Fruit fly (Drosophila melanogaster) whole organism, embryonic: ENCODE measurements around the gene CG13144.

Experiments
- CG10366 ChIP-seq: fragments of 200-800 bp; sonication (Bioruptor generic); IDR thresholded peaks from 2 replicates; pipeline ENCODE4 v1.3.6; 2022; ENCODE audit warnings: missing biosample characterization, missing genetic modification characterization
- CG11085 ChIP-seq: fragments of 200-800 bp; sonication (Bioruptor generic); IDR thresholded peaks from 2 replicates; pipeline ENCODE4 v1.3.6; 2022; ENCODE audit warnings: missing biosample characterization, missing genetic modification characterization
- CG11093 ChIP-seq: fragments of 200-800 bp; sonication (Bioruptor generic); IDR thresholded peaks from 3 replicates; pipeline ENCODE4 v1.3.6; 2022; ENCODE audit warnings: missing biosample characterization, missing genetic modification characterization
- CG11247 ChIP-seq: fragments of 200-800 bp; sonication (Bioruptor generic); IDR thresholded peaks from 2 replicates; pipeline ENCODE4 v1.3.6; 2022; ENCODE audit warnings: missing biosample characterization, missing genetic modification characterization
- CG12391 ChIP-seq: fragments of 200-800 bp; sonication (Bioruptor generic); optimal IDR thresholded peaks from 3 replicates; lab custom pipeline; 2018; ENCODE audit warnings: missing biosample characterization, mild to moderate bottlenecking, missing genetic modification characterization, moderate library complexity
- CG12744 ChIP-seq: fragments of 200-800 bp; sonication (Bioruptor generic); optimal IDR thresholded peaks from 2 replicates; lab custom pipeline; 2016; ENCODE audit warnings: missing biosample characterization, missing genetic modification characterization
- CG12942 ChIP-seq: fragments of 200-800 bp; sonication (Bioruptor generic); optimal IDR thresholded peaks from 3 replicates; lab custom pipeline; 2016; ENCODE audit warnings: missing biosample characterization, missing genetic modification characterization
- CG13123 ChIP-seq: fragments of 200-800 bp; sonication (Bioruptor generic); optimal IDR thresholded peaks from 2 replicates; lab custom pipeline; 2016; ENCODE audit warnings: missing biosample characterization, missing genetic modification characterization
- CG1529 ChIP-seq: fragments of 200-800 bp; sonication (Bioruptor generic); optimal IDR thresholded peaks from 3 replicates; lab custom pipeline; 2018; ENCODE audit warnings: missing biosample characterization, missing genetic modification characterization
- CG15696 ChIP-seq: fragments of 200-800 bp; sonication (Bioruptor generic); optimal IDR thresholded peaks from 2 replicates; lab custom pipeline; 2019; ENCODE audit warnings: missing biosample characterization, mild to moderate bottlenecking, missing genetic modification characterization, moderate library complexity
- CG17186 ChIP-seq: fragments of 200-800 bp; sonication (Bioruptor generic); optimal IDR thresholded peaks from 3 replicates; lab custom pipeline; 2017; ENCODE audit warnings: missing biosample characterization, missing genetic modification reagents, missing genetic modification characterization
- CG17328 ChIP-seq: fragments of 200-800 bp; sonication (Bioruptor generic); IDR thresholded peaks from 2 replicates; pipeline ENCODE4 v1.3.6; 2022; ENCODE audit warnings: missing biosample characterization, missing genetic modification characterization
- CG17385 ChIP-seq: fragments of 200-800 bp; sonication (Bioruptor generic); optimal IDR thresholded peaks from 3 replicates; lab custom pipeline; 2018; ENCODE audit warnings: missing biosample characterization, mild to moderate bottlenecking, missing genetic modification characterization
- CG17802 ChIP-seq: fragments of 200-800 bp; sonication (Bioruptor generic); optimal IDR thresholded peaks from 2 replicates; lab custom pipeline; 2018; ENCODE audit warnings: missing biosample characterization, mild to moderate bottlenecking, missing genetic modification characterization, moderate library complexity
- CG18262 ChIP-seq: fragments of 200-800 bp; optimal IDR thresholded peaks from 3 replicates; lab custom pipeline; 2019; ENCODE audit warnings: missing biosample characterization, mild to moderate bottlenecking, missing genetic modification characterization, moderate library complexity
- CG18619 ChIP-seq: fragments of 200-800 bp; sonication (Bioruptor generic); optimal IDR thresholded peaks from 3 replicates; lab custom pipeline; 2017; ENCODE audit warnings: missing biosample characterization, mild to moderate bottlenecking, missing genetic modification characterization
- CG2120 ChIP-seq: fragments of 200-800 bp; sonication (Bioruptor generic); optimal IDR thresholded peaks from 3 replicates; lab custom pipeline; 2016; ENCODE audit warnings: missing biosample characterization, missing genetic modification characterization
- CG2875 ChIP-seq: fragments of 200-800 bp; sonication (Bioruptor generic); optimal IDR thresholded peaks from 2 replicates; lab custom pipeline; 2017; ENCODE audit warnings: missing biosample characterization, mild to moderate bottlenecking, missing genetic modification characterization, missing genetic modification reagents
- CG30431 ChIP-seq: fragments of 200-800 bp; sonication (Bioruptor generic); optimal IDR thresholded peaks from 2 replicates; lab custom pipeline; 2017; ENCODE audit warnings: missing biosample characterization, missing genetic modification characterization
- CG3995 ChIP-seq: fragments of 200-800 bp; sonication (Bioruptor generic); optimal IDR thresholded peaks from 3 replicates; lab custom pipeline; 2016; ENCODE audit warnings: missing biosample characterization, missing genetic modification characterization
- CG4707 ChIP-seq: fragments of 200-800 bp; sonication (Bioruptor generic); optimal IDR thresholded peaks from 2 replicates; lab custom pipeline; 2018; ENCODE audit warnings: missing biosample characterization, mild to moderate bottlenecking, missing genetic modification characterization, moderate library complexity
- CG4730 ChIP-seq: fragments of 200-800 bp; sonication (Bioruptor generic); IDR thresholded peaks from 2 replicates; pipeline ENCODE4 v1.3.6; 2022; ENCODE audit warnings: missing biosample characterization, missing genetic modification characterization
- CG6854 ChIP-seq: fragments of 200-800 bp; sonication (Bioruptor generic); optimal IDR thresholded peaks from 3 replicates; lab custom pipeline; 2017; ENCODE audit warnings: missing biosample characterization, mild to moderate bottlenecking, missing genetic modification characterization
- CG7271 ChIP-seq: fragments of 200-800 bp; sonication (Bioruptor generic); optimal IDR thresholded peaks from 2 replicates; lab custom pipeline; 2018; ENCODE audit warnings: missing biosample characterization, mild to moderate bottlenecking, missing genetic modification characterization, moderate library complexity
- CoRest ChIP-seq: fragments of 200-800 bp; sonication (Bioruptor generic); optimal IDR thresholded peaks from 3 replicates; lab custom pipeline; 2018; ENCODE audit warnings: missing biosample characterization, mild to moderate bottlenecking, missing genetic modification characterization, moderate library complexity
- Dref ChIP-seq: fragments of 200-800 bp; sonication (Bioruptor generic); IDR thresholded peaks from 2 replicates; pipeline ENCODE4 v1.3.6; 2022; ENCODE audit warnings: missing biosample characterization, missing genetic modification characterization
- H15 ChIP-seq: fragments of 200-800 bp; sonication (Bioruptor generic); IDR thresholded peaks from 3 replicates; pipeline ENCODE4 v1.3.6; 2022; ENCODE audit warnings: missing biosample characterization, missing genetic modification characterization
- HHEX ChIP-seq: fragments of 200-800 bp; sonication (Bioruptor generic); optimal IDR thresholded peaks from 3 replicates; lab custom pipeline; 2017; ENCODE audit warnings: missing biosample characterization, mild to moderate bottlenecking, missing genetic modification characterization, missing genetic modification reagents
- HmgZ ChIP-seq: fragments of 200-800 bp; sonication (Bioruptor generic); optimal IDR thresholded peaks from 2 replicates; lab custom pipeline; 2018; ENCODE audit warnings: missing biosample characterization, mild to moderate bottlenecking, missing genetic modification characterization
- Hmr ChIP-seq: fragments of 200-800 bp; sonication (Bioruptor generic); optimal IDR thresholded peaks from 3 replicates; lab custom pipeline; 2017; ENCODE audit warnings: mild to moderate bottlenecking, missing biosample characterization, missing genetic modification reagents, missing genetic modification characterization
- Hr39 ChIP-seq: fragments of >200 bp; optimal IDR thresholded peaks from 2 replicates; lab custom pipeline; 2017
- MESR4 ChIP-seq: fragments of 200-800 bp; sonication (Bioruptor generic); optimal IDR thresholded peaks from 2 replicates; lab custom pipeline; 2018; ENCODE audit warnings: missing biosample characterization, mild to moderate bottlenecking, missing genetic modification characterization, moderate library complexity
- NC2α ChIP-seq: fragments of 200-800 bp; sonication (Bioruptor generic); optimal IDR thresholded peaks from 2 replicates; lab custom pipeline; 2016; ENCODE audit warnings: missing biosample characterization, missing genetic modification characterization
- NC2β ChIP-seq: fragments of 200-800 bp; sonication (Bioruptor generic); optimal IDR thresholded peaks from 2 replicates; lab custom pipeline; 2016; ENCODE audit warnings: missing biosample characterization, missing genetic modification characterization
- NFAT ChIP-seq: fragments of 200-800 bp; sonication (Bioruptor generic); IDR thresholded peaks from 2 replicates; pipeline ENCODE4 v1.3.6; 2022; ENCODE audit warnings: missing biosample characterization, missing genetic modification characterization
- Trl ChIP-seq, 3 experiments: fragments of >200 bp in 2 of 3; fragments of 200-800 bp in 1 of 3; sonication (Bioruptor generic) in 1 of 3; optimal IDR thresholded peaks; 2 replicates in 1 of 3; 3 replicates in 2 of 3; lab custom pipeline; 2016 to 2017; ENCODE audit warnings: missing biosample characterization in 1 of 3, missing genetic modification characterization in 1 of 3
- aop ChIP-seq: fragments of 200-800 bp; sonication (Bioruptor generic); IDR thresholded peaks from 2 replicates; pipeline ENCODE4 v1.3.6; 2022; ENCODE audit warnings: missing biosample characterization, missing genetic modification characterization
- bowl ChIP-seq: fragments of 200-800 bp; sonication (Bioruptor generic); IDR thresholded peaks from 2 replicates; pipeline ENCODE4 v1.3.6; 2022; ENCODE audit warnings: missing biosample characterization, missing genetic modification characterization
- emc ChIP-seq: fragments of 200-800 bp; sonication (Bioruptor generic); optimal IDR thresholded peaks from 2 replicates; lab custom pipeline; 2016; ENCODE audit warnings: missing biosample characterization, missing genetic modification characterization
- fd64A ChIP-seq: fragments of 200-800 bp; sonication (Bioruptor generic); optimal IDR thresholded peaks from 3 replicates; lab custom pipeline; 2018; ENCODE audit warnings: missing biosample characterization, mild to moderate bottlenecking, missing genetic modification characterization
- grn ChIP-seq: fragments of 200-800 bp; sonication (Bioruptor generic); optimal IDR thresholded peaks from 3 replicates; lab custom pipeline; 2017; ENCODE audit warnings: missing biosample characterization, missing genetic modification characterization
- jing ChIP-seq: fragments of 200-800 bp; sonication (Bioruptor generic); optimal IDR thresholded peaks from 2 replicates; lab custom pipeline; 2018; ENCODE audit warnings: missing biosample characterization, mild to moderate bottlenecking, missing genetic modification characterization
- kni ChIP-seq: fragments of 200-800 bp; sonication (Bioruptor generic); optimal IDR thresholded peaks from 3 replicates; lab custom pipeline; 2017; ENCODE audit warnings: mild to moderate bottlenecking, missing biosample characterization, missing genetic modification reagents, missing genetic modification characterization
- nom ChIP-seq: fragments of 200-800 bp; sonication (Bioruptor generic); optimal IDR thresholded peaks from 2 replicates; lab custom pipeline; 2017; ENCODE audit warnings: missing biosample characterization, missing genetic modification characterization, mild to moderate bottlenecking, moderate library complexity, missing genetic modification reagents
- row ChIP-seq: fragments of 200-800 bp; sonication (Bioruptor generic); IDR thresholded peaks from 3 replicates; pipeline ENCODE4 v1.3.6; 2022; ENCODE audit warnings: missing biosample characterization, missing genetic modification characterization
- run ChIP-seq: fragments of 200-800 bp; sonication (Bioruptor generic); optimal IDR thresholded peaks from 3 replicates; lab custom pipeline; 2018; ENCODE audit warnings: missing biosample characterization, mild to moderate bottlenecking, missing genetic modification characterization
- sisA ChIP-seq: fragments of 200-800 bp; sonication (Bioruptor generic); IDR thresholded peaks from 2 replicates; pipeline ENCODE4 v1.3.6; 2022; ENCODE audit warnings: missing biosample characterization, missing genetic modification characterization
- sr ChIP-seq: fragments of 200-800 bp; sonication (Bioruptor generic); IDR thresholded peaks from 3 replicates; pipeline ENCODE4 v1.3.6; 2022; ENCODE audit warnings: missing biosample characterization, missing genetic modification characterization
- tll ChIP-seq, 2 experiments: fragments of 200-800 bp in 1 of 2; fragments of >200 bp in 1 of 2; sonication (Bioruptor generic) in 1 of 2; optimal IDR thresholded peaks; 2 replicates each; lab custom pipeline; 2017 to 2019; ENCODE audit warnings: missing biosample characterization in 2 of 2, missing genetic modification characterization in 2 of 2, mild to moderate bottlenecking in 1 of 2, moderate library complexity in 1 of 2
- toy ChIP-seq: fragments of 200-800 bp; sonication (Bioruptor generic); IDR thresholded peaks from 2 replicates; pipeline ENCODE4 v1.3.6; 2022; ENCODE audit warnings: missing biosample characterization, missing genetic modification characterization

The CG13144 gene

DNA sequence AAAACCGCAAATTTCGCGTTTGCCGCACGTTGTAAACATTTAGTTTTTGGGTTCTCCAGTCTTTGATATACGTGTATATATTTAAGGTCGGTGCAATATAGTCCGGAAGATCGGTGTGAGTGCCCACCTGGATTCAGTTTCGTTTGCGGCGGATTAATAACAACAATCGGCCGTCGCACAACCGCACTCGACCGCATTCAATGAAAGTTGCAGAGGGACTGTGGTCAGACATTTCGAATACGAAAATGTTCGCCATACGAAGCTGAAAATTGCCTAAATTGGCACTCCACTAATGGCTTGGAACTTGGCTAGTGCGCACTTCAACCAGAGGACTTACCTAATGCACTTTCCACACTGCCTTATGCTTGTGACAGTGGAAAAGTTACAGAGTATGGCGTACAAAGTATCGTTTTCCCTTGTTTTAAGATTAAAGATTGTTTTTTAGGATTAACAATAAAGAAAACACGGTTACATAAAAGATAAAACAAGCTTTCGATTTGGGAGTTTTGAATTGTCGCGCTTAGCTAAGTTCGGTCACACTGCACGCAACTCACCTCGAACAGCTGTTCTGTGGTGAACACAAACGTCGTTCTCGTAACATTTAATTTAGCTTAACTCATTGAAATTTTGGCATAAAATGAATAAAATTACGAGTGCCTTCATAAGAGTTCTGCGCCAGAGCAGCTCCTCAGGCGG lies 15.5 kb upstream of the CG13144 start, which contains the start of the genes Myo31DF and CG6094 (continued):
- TF ChIP-seq CG2875 (GFP tag; lab: Kevin White, UChicago) (no peak), run (tag; lab: Kevin White, UChicago) (peak; percentile 55), Hmr (GFP tag; lab: Kevin White, UChicago) (peak; percentile 56), H15 (GFP tag; lab: Robert Waterston, UW) (no peak), NFAT (GFP tag; lab: Robert Waterston, UW) (peak; percentile 49; the same call in 1 of the 2 replicates), nom (GFP tag; lab: Kevin White, UChicago) (peak; percentile 57), CG17385 (GFP tag; lab: Kevin White, UChicago) (peak; percentile 58), MESR4 (GFP tag; lab: Kevin White, UChicago) (peak; percentile 1), CG12942 (GFP tag; lab: Kevin White, UChicago) (peak; percentile 6), CG17328 (GFP tag; lab: Robert Waterston, UW) (0 out of 2 replicates have a peak, but pooled peaks have one; percentile 29), CG17186 (GFP tag; lab: Kevin White, UChicago) (peak; percentile 97), NC2α (no peak), CG6854 (GFP tag; lab: Kevin White, UChicago) (peak; percentile 44), NC2β (GFP tag; lab: Kevin White, UChicago) (peak; percentile 39), CG18619 (GFP tag; lab: Kevin White, UChicago) (no peak), tll (GFP tag; optimal IDR thresholded peaks at IDR 0.05; lab: Kevin White, UChicago) (peak; percentile 40 to 44), CG18262 (tag; lab: Kevin White, UChicago) (no peak), CG17802 (tag; lab: Kevin White, UChicago) (peak; percentile 86), CG10366 (GFP tag; lab: Robert Waterston, UW) (no peak), CG13123 (GFP tag; lab: Kevin White, UChicago) (no peak), CG7271 (no peak), jing (no peak), sisA (no peak), sr (GFP tag; lab: Robert Waterston, UW) (peak; percentile 46; the same call in 1 of the 3 replicates), fd64A (GFP tag; lab: Kevin White, UChicago) (peak; percentile 1), CG11085 (GFP tag; lab: Robert Waterston, UW) (no peak), CoRest (tag; lab: Kevin White, UChicago) (peak; percentile 67), CG12744 (GFP tag; lab: Kevin White, UChicago) (no peak), CG30431 (GFP tag; lab: Kevin White, UChicago) (no peak), HHEX (GFP tag; lab: Kevin White, UChicago) (peak; percentile 12), CG3995 (no peak), Trl (optimal IDR thresholded peaks at IDR 0.05; lab: Kevin White, UChicago) (no peak), Trl (GFP tag; optimal IDR thresholded peaks at IDR 0.05; lab: Kevin White, UChicago) (no peak), CG12391 (tag; lab: Kevin White, UChicago) (peak; percentile 35), Dref (GFP tag; lab: Robert Waterston, UW) (no peak; the same call in none of the 2 replicates), CG4707 (GFP tag; lab: Kevin White, UChicago) (no peak), emc (GFP tag; lab: Kevin White, UChicago) (no peak), kni (GFP tag; lab: Kevin White, UChicago) (no peak), toy (GFP tag; lab: Robert Waterston, UW) (no peak), CG11247 (no peak), bowl (GFP tag; lab: Robert Waterston, UW) (no peak), CG15696 (tag; lab: Kevin White, UChicago) (peak; percentile 8), Hr39 (lab: Kevin White, UChicago) (no peak), HmgZ (peak; percentile 81), CG2120 (GFP tag; lab: Kevin White, UChicago) (peak; percentile 47), grn (GFP tag; lab: Kevin White, UChicago) (no peak), CG4730 (GFP tag; lab: Robert Waterston, UW) (no peak), CG11093 (no peak), aop (no peak; the same call in 1 of the 2 replicates), CG1529 (GFP tag; lab: Kevin White, UChicago) (no peak), row (GFP tag; lab: Robert Waterston, UW) (peak; percentile 59)
